Fruit fly (Drosophila melanogaster) whole organism, wandering third instar larva: ENCODE data around the gene Tango6.
A peak's percentile ranks its signal among the peaks of the same experiment; 100 is the strongest.

ENCODE experiments used
- Abd-B ChIP-seq: fragments of >200 bp; optimal IDR thresholded peaks from 2 replicates; lab custom pipeline; 2017; ENCODE audit warnings: missing biosample characterization, missing genetic modification characterization
- CG9705 ChIP-seq: fragments of 200-800 bp; sonication (Bioruptor generic); optimal IDR thresholded peaks from 2 replicates; lab custom pipeline; 2018; ENCODE audit warnings: missing biosample characterization, mild to moderate bottlenecking, missing genetic modification characterization
- CrebA ChIP-seq: fragments of 200-800 bp; sonication (Bioruptor generic); optimal IDR thresholded peaks from 2 replicates; lab custom pipeline; 2016; ENCODE audit warnings: missing biosample characterization, mild to moderate bottlenecking, missing genetic modification characterization, borderline replicate concordance
- Dfd ChIP-seq: fragments of >200 bp; optimal IDR thresholded peaks from 2 replicates; lab custom pipeline; 2017; ENCODE audit warnings: missing biosample characterization, missing genetic modification characterization
- Dif ChIP-seq: fragments of 200-275, 200-300 bp; sonication (Bioruptor generic); optimal IDR thresholded peaks from 2 replicates; lab custom pipeline; 2018; ENCODE audit warnings: missing biosample characterization, missing genetic modification characterization; ENCODE audit not compliant: partially characterized antibody
- HLH106 ChIP-seq: fragments of 200-800 bp; optimal IDR thresholded peaks from 3 replicates; lab custom pipeline; 2019; ENCODE audit warnings: missing biosample characterization, mild to moderate bottlenecking, missing genetic modification characterization, moderate library complexity
- Hnf4 ChIP-seq: fragments of 200-800 bp; sonication (Bioruptor generic); optimal IDR thresholded peaks from 2 replicates; lab custom pipeline; 2016; ENCODE audit warnings: missing biosample characterization, mild to moderate bottlenecking, missing genetic modification characterization
- Hr78 ChIP-seq: fragments of >200 bp; optimal IDR thresholded peaks from 2 replicates; lab custom pipeline; 2017; ENCODE audit warnings: missing biosample characterization, missing genetic modification characterization
- Hr83 ChIP-seq: fragments of 200-300 bp; sonication (Bioruptor generic); optimal IDR thresholded peaks from 2 replicates; lab custom pipeline; 2016; ENCODE audit warnings: missing biosample characterization, mild to moderate bottlenecking, missing genetic modification characterization, moderate library complexity; ENCODE audit not compliant: poor library complexity, severe bottlenecking
- Jra ChIP-seq: sonication (Bioruptor generic); optimal IDR thresholded peaks from 2 replicates; lab custom pipeline; 2016; ENCODE audit warnings: missing biosample characterization, missing genetic modification characterization
- Mio ChIP-seq: sonication (Bioruptor generic); optimal IDR thresholded peaks from 2 replicates; lab custom pipeline; 2016; ENCODE audit warnings: missing biosample characterization, missing genetic modification characterization
- Myc ChIP-seq: fragments of >200 bp; optimal IDR thresholded peaks from 2 replicates; lab custom pipeline; 2017
- N ChIP-seq: fragments of >200 bp; optimal IDR thresholded peaks from 2 replicates; lab custom pipeline; 2018; ENCODE audit warnings: missing biosample characterization, missing external identifiers, missing genetic modification characterization
- OdsH ChIP-seq: fragments of 200-800 bp; sonication (Bioruptor generic); optimal IDR thresholded peaks from 2 replicates; lab custom pipeline; 2016; ENCODE audit warnings: missing biosample characterization, mild to moderate bottlenecking, missing genetic modification characterization
- Sp1 ChIP-seq: fragments of 200-800 bp; sonication (Bioruptor generic); optimal IDR thresholded peaks from 3 replicates; lab custom pipeline; 2019; ENCODE audit warnings: missing biosample characterization, mild to moderate bottlenecking, missing genetic modification characterization, moderate library complexity
- br ChIP-seq: fragments of 200-800 bp; sonication (Bioruptor generic); optimal IDR thresholded peaks from 2 replicates; lab custom pipeline; 2016; ENCODE audit warnings: missing biosample characterization, missing genetic modification characterization
- brk ChIP-seq: fragments of 200-800 bp; sonication (Bioruptor generic); optimal IDR thresholded peaks from 2 replicates; lab custom pipeline; 2016; ENCODE audit warnings: missing biosample characterization, mild to moderate bottlenecking, missing genetic modification characterization
- dmrt93B ChIP-seq: fragments of 200-800 bp; sonication (Bioruptor generic); optimal IDR thresholded peaks from 2 replicates; lab custom pipeline; 2018; ENCODE audit warnings: missing biosample characterization, mild to moderate bottlenecking, missing genetic modification characterization
- foxo ChIP-seq, 2 experiments: fragments of 200-800 bp; sonication (Bioruptor generic); optimal IDR thresholded peaks; 2 replicates in 1 of 2; 3 replicates in 1 of 2; lab custom pipeline; 2016 to 2017; ENCODE audit warnings: missing biosample characterization in 2 of 2, missing genetic modification characterization in 2 of 2
- fru ChIP-seq: fragments of 200-800 bp; sonication (Bioruptor generic); optimal IDR thresholded peaks from 3 replicates; lab custom pipeline; 2016; ENCODE audit warnings: missing biosample characterization, mild to moderate bottlenecking, missing genetic modification characterization
- h ChIP-seq: fragments of 200-800 bp; sonication (Bioruptor generic); optimal IDR thresholded peaks from 3 replicates; lab custom pipeline; 2016; ENCODE audit warnings: missing biosample characterization, mild to moderate bottlenecking, missing genetic modification characterization
- jim ChIP-seq: fragments of 175-275, 200-325 bp; sonication (Bioruptor generic); optimal IDR thresholded peaks from 2 replicates; lab custom pipeline; 2016; ENCODE audit warnings: missing biosample characterization, mild to moderate bottlenecking, missing genetic modification characterization
- lola ChIP-seq: fragments of >200 bp; optimal IDR thresholded peaks from 2 replicates; lab custom pipeline; 2017; ENCODE audit warnings: missing biosample characterization, missing genetic modification characterization
- psq ChIP-seq: fragments of 200-800 bp; sonication (Bioruptor generic); optimal IDR thresholded peaks from 3 replicates; lab custom pipeline; 2017; ENCODE audit warnings: missing biosample characterization, mild to moderate bottlenecking, missing genetic modification characterization, moderate library complexity
- rgr ChIP-seq: fragments of 200-800 bp; sonication (Bioruptor generic); optimal IDR thresholded peaks from 3 replicates; lab custom pipeline; 2016; ENCODE audit warnings: missing biosample characterization, mild to moderate bottlenecking, missing genetic modification characterization
- sv ChIP-seq: fragments of 200-800 bp; sonication (Bioruptor generic); optimal IDR thresholded peaks from 3 replicates; lab custom pipeline; 2016; ENCODE audit warnings: missing biosample characterization, missing genetic modification characterization
- tai ChIP-seq: sonication (Bioruptor generic); optimal IDR thresholded peaks from 2 replicates; lab custom pipeline; 2016; ENCODE audit warnings: missing biosample characterization, missing genetic modification characterization
- usp ChIP-seq: fragments of >200 bp; optimal IDR thresholded peaks from 2 replicates; lab custom pipeline; 2017; ENCODE audit warnings: missing biosample characterization, missing genetic modification characterization
- woc ChIP-seq: sonication (Bioruptor generic); optimal IDR thresholded peaks from 2 replicates; lab custom pipeline; 2016; ENCODE audit warnings: missing biosample characterization, mild to moderate bottlenecking, missing genetic modification characterization

The Tango6 gene

DNA sequence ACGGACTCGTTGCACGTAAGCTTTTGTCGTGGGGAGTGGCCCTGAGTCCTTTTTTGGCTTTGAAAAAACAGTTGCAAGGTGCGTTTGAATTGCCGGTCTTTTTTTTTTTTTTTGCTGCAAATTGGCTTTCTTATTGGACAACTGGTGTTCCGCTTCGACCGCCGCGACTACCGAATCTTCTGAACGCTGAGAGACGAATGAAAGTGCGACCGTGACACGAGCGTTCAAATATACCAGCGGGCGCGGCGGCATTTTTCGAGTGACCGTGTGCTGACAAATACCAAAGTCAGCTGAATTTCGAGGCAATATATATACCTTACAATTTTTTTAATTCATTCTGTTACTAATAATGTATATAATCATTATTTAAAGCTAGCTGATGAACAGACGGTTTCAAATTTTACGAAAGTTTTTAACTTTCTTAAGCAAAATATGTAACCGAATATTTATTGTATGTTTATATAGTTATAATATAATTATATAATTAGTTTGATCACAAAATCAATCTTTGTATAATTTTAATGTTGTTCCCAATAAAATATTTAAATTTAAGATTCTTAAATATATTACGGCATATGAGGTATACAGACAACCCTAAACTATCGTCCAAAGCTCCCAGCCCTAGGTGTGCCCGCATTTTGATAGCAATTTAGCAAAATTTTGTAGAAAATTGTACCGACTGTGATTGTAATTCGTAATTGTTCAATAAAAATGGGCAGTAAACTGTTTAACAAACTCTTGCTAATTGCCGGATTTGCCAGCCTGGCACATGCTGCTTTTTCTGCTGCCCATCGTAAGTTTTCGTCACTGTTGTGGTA lies 18.5 kb downstream of the Tango6 start, which contains the start of the genes Swip-1 and EMC5:
TSS of gene Swip-1 (minus strand) at position 203 of the 818 bp plus-strand sequence.
TSS of gene EMC5 (plus strand) at position 630 of the 818 bp plus-strand sequence.
- TF ChIP-seq jim (GFP tag; lab: Kevin White, UChicago): no peak
- no peak for TF ChIP-seq lola (GFP tag; lab: Kevin White, UChicago)
- peak; percentile 37 for TF ChIP-seq Hnf4 (GFP tag; lab: Kevin White, UChicago)
- peak; percentile 32 for TF ChIP-seq woc (GFP tag; lab: Kevin White, UChicago)
- peak in 1 of 2 experiments; percentile 63 for TF ChIP-seq foxo (GFP tag; optimal IDR thresholded peaks at IDR 0.05; lab: Kevin White, UChicago)
- peak; percentile 17 for TF ChIP-seq CG9705 (GFP tag; lab: Kevin White, UChicago)
- peak; percentile 33 for TF ChIP-seq Dif
- TF ChIP-seq Myc (lab: Kevin White, UChicago): no peak
- TF ChIP-seq brk (GFP tag; lab: Kevin White, UChicago): peak; percentile 50
- TF ChIP-seq usp: no peak
- TF ChIP-seq rgr (GFP tag; lab: Kevin White, UChicago): peak; percentile 60
- no peak for TF ChIP-seq Dfd (GFP tag; lab: Kevin White, UChicago)
- TF ChIP-seq HLH106 (tag; lab: Kevin White, UChicago): peak; percentile 77
- peak; percentile 2 for TF ChIP-seq Hr83 (GFP tag; lab: Kevin White, UChicago)
- TF ChIP-seq Sp1 (GFP tag; lab: Kevin White, UChicago): peak; percentile 67
- TF ChIP-seq OdsH (GFP tag; lab: Kevin White, UChicago): peak; percentile 42
- TF ChIP-seq h (GFP tag; lab: Kevin White, UChicago): peak; percentile 43
- peak; percentile 43 for TF ChIP-seq dmrt93B (GFP tag; lab: Kevin White, UChicago)
- no peak for TF ChIP-seq Jra
- no peak for TF ChIP-seq br (GFP tag; lab: Kevin White, UChicago)
- TF ChIP-seq psq (GFP tag; lab: Kevin White, UChicago): peak; percentile 47
- TF ChIP-seq fru (GFP tag; lab: Kevin White, UChicago): peak; percentile 23
- no peak for TF ChIP-seq CrebA (GFP tag; lab: Kevin White, UChicago)
- no peak for TF ChIP-seq N
- no peak for TF ChIP-seq Hr78 (GFP tag; lab: Kevin White, UChicago)

DNA sequence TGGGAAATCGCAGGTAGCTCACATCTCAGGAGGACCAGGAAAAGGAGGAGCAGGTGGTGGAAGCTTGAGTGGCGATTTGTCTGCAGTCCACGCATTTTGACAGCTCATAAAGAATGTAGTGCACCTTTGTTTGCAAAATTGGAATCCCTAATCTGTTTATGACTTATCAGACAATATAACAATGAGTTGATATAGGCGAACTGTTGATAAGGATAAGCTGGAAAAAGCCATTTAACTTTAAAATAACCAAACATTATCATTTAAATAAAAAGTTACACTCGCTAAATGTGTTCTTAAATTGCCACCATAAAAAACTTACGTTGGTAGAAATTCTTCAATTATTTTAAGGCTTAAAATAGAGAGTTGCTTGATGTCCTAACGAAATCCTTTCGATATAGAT lies 21.3 kb downstream of the Tango6 start, which contains the start of gene CG15170:
TSS of gene CG15170 (minus strand) at position 101 of the 400 bp plus-strand sequence.
- TF ChIP-seq Abd-B (GFP tag; lab: Kevin White, UChicago): no peak
- no peak for TF ChIP-seq N

DNA sequence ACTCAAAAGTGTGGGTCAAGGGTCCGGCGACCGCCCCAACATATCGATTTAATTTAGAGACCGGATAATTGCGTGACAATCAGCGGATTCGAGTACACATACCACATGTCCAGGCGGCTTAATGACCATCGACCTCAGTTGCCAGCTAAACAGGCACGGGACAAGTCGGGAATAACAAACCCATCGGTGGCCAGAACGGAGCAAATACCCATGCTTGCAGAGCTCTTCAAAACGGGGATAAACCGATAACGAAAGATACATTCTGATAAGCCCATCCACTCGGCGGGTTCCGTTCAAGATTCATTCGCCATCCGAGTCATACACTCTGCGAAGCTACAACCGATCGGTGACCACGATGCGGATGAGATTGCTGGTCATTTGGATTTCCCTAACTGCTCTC lies 21.9 kb downstream of the Tango6 start, which contains the start of gene CG15169:
TSS of gene CG15169 (plus strand) at position 301 of the 400 bp plus-strand sequence.
- TF ChIP-seq Abd-B (GFP tag; lab: Kevin White, UChicago) (no peak), br (GFP tag; lab: Kevin White, UChicago) (no peak)

- TF ChIP-seq CrebA (GFP tag; lab: Kevin White, UChicago): no peak
- no peak for TF ChIP-seq OdsH (GFP tag; lab: Kevin White, UChicago)
- TF ChIP-seq woc (GFP tag; lab: Kevin White, UChicago): no peak
- TF ChIP-seq Jra: no peak
- TF ChIP-seq Hr78 (GFP tag; lab: Kevin White, UChicago): no peak
- no peak for TF ChIP-seq sv (GFP tag; lab: Kevin White, UChicago)
- no peak for TF ChIP-seq usp
- no peak for TF ChIP-seq Myc (lab: Kevin White, UChicago)
- no peak for TF ChIP-seq tai
- TF ChIP-seq Dif: no peak
- TF ChIP-seq Mio: no peak
Measured at dm6 chr2L:18992196-18992595, 23.4 kb downstream of the Tango6 start, which contains the start of gene CG46465. TSS of gene CG46465 (plus strand) at chr2L:18992496.
